Fruit fly (Drosophila melanogaster): ENCODE measurements around the gene Sfp24C1.
A peak's percentile ranks its signal among the peaks of the same experiment; 100 is the strongest.

Gene Sfp24C1

dm6 chr2L:3695361-3695818, 5.1 kb upstream of the Sfp24C1 start, which contains the start of gene CG16713:
Gene CG16713 (minus strand): TSS chr2L:3695411.
- TF ChIP-seq Rel (GFP tag; optimal IDR thresholded peaks at IDR 0.05), result no peak
- TF ChIP-seq Rel (tag; optimal IDR thresholded peaks at IDR 0.05), result peak; percentile 96
- TF ChIP-seq N (GFP tag; optimal IDR thresholded peaks at IDR 0.05), result no peak

- TF ChIP-seq HLH106 (tag; optimal IDR thresholded peaks at IDR 0.05) (no peak), h (GFP tag; optimal IDR thresholded peaks at IDR 0.05) (no peak), pan (optimal IDR thresholded peaks at IDR 0.05) (no peak), N (GFP tag; optimal IDR thresholded peaks at IDR 0.05) (no peak), usp (GFP tag; optimal IDR thresholded peaks at IDR 0.05) (no peak), rgr (GFP tag; optimal IDR thresholded peaks at IDR 0.05) (no peak), sage (GFP tag; optimal IDR thresholded peaks at IDR 0.05) (no peak), Jra (GFP tag; optimal IDR thresholded peaks at IDR 0.05) (no peak)
Measured at dm6 chr2L:3696438-3696837, 4.0 kb upstream of the Sfp24C1 start, which contains the start of gene IM33. Gene IM33 (minus strand): TSS chr2L:3696658.

- TF ChIP-seq Jra (GFP tag; optimal IDR thresholded peaks at IDR 0.05) (no peak), CG9705 (GFP tag; optimal IDR thresholded peaks at IDR 0.05) (no peak), Myc (optimal IDR thresholded peaks at IDR 0.05) (no peak), brk (GFP tag; optimal IDR thresholded peaks at IDR 0.05) (no peak), Dfd (GFP tag; optimal IDR thresholded peaks at IDR 0.05) (no peak), usp (GFP tag; optimal IDR thresholded peaks at IDR 0.05) (no peak), CrebA (GFP tag; optimal IDR thresholded peaks at IDR 0.05; ENCODE audit: borderline replicate concordance) (no peak), woc (GFP tag; optimal IDR thresholded peaks at IDR 0.05) (no peak), Abd-B (GFP tag; optimal IDR thresholded peaks at IDR 0.05) (no peak), ey (GFP tag; optimal IDR thresholded peaks at IDR 0.05) (no peak), OdsH (GFP tag; optimal IDR thresholded peaks at IDR 0.05) (no peak), psq (GFP tag; optimal IDR thresholded peaks at IDR 0.05) (no peak), Rel (GFP tag; optimal IDR thresholded peaks at IDR 0.05) (no peak), Rel (tag; optimal IDR thresholded peaks at IDR 0.05) (no peak), CG32264 (GFP tag; optimal IDR thresholded peaks at IDR 0.05) (no peak), Hr78 (GFP tag; optimal IDR thresholded peaks at IDR 0.05) (no peak), br (GFP tag; optimal IDR thresholded peaks at IDR 0.05) (no peak), sage (GFP tag; optimal IDR thresholded peaks at IDR 0.05) (no peak)
Measured at dm6 chr2L:3697772-3698171, 2.7 kb upstream of the Sfp24C1 start, which contains the start of gene CG3604. Gene CG3604 (minus strand): TSS chr2L:3697872.

dm6 chr2L:3698992-3699514, 1.4 kb upstream of the Sfp24C1 start, which contains the start of the genes CG10031 and CG42464:
Gene CG10031 (minus strand): TSS chr2L:3699092.
Gene CG42464 (plus strand): TSS chr2L:3699464.
- TF ChIP-seq jim (GFP tag; optimal IDR thresholded peaks at IDR 0.05) (no peak), Hr83 (GFP tag; optimal IDR thresholded peaks at IDR 0.05; ENCODE audit: poor library complexity, severe bottlenecking) (no peak)

- TF ChIP-seq lola (GFP tag; optimal IDR thresholded peaks at IDR 0.05) (no peak), Mio (GFP tag; optimal IDR thresholded peaks at IDR 0.05) (no peak), tai (GFP tag; optimal IDR thresholded peaks at IDR 0.05) (no peak), Hnf4 (GFP tag; optimal IDR thresholded peaks at IDR 0.05) (no peak), dl (GFP tag; optimal IDR thresholded peaks at IDR 0.05; ENCODE audit: insufficient read depth in 1 of 2, partially characterized antibody in 2 of 2) (no peak), Rel (GFP tag; optimal IDR thresholded peaks at IDR 0.05) (no peak), Rel (tag; optimal IDR thresholded peaks at IDR 0.05) (no peak), Sp1 (GFP tag; optimal IDR thresholded peaks at IDR 0.05) (no peak), fru (GFP tag; optimal IDR thresholded peaks at IDR 0.05) (no peak), woc (GFP tag; optimal IDR thresholded peaks at IDR 0.05) (no peak), CG9705 (GFP tag; optimal IDR thresholded peaks at IDR 0.05) (no peak), dsf (GFP tag; optimal IDR thresholded peaks at IDR 0.05; ENCODE audit: borderline replicate concordance) (no peak), Jra (GFP tag; optimal IDR thresholded peaks at IDR 0.05) (no peak), Dif (GFP tag; optimal IDR thresholded peaks at IDR 0.05; ENCODE audit: partially characterized antibody) (no peak), jim (GFP tag; optimal IDR thresholded peaks at IDR 0.05) (no peak), dmrt93B (GFP tag; optimal IDR thresholded peaks at IDR 0.05) (no peak), CG32264 (GFP tag; optimal IDR thresholded peaks at IDR 0.05) (no peak)
Measured at dm6 chr2L:3699895-3700294, 579 bp upstream of the Sfp24C1 start, which contains the start of gene CG42465. Gene CG42465 (plus strand): TSS chr2L:3700195.

Measured in whole organism, wandering third instar larva.